Worm (Caenorhabditis elegans): ENCODE data around the gene ipla-1.

- TF ChIP-seq him-1 (tag; optimal IDR thresholded peaks at IDR 0.05), result no peak
- TF ChIP-seq W03F9.2 (tag; optimal IDR thresholded peaks at IDR 0.05), result no peak
Observed at ce11 chrII:4626606-4627005, 25.4 kb upstream of the ipla-1 start, which contains the start of gene F35D11.1.
